Worm (Caenorhabditis elegans) whole organism, L2 larva: ENCODE results near the gene cnnm-1.
"Not testable (repeated sequence)": the region's sequence is repeated elsewhere in the genome, so short reads cannot be mapped to it uniquely, and the experiment has no call there.

ENCODE experiments used
- C34F6.9 ChIP-seq: fragments of 150-350 bp; optimal IDR thresholded peaks from 2 replicates; lab custom pipeline; 2014; ENCODE audit warnings: missing biosample characterization, missing genetic modification characterization
- F13H6.1 ChIP-seq: sonication (generic microtip); optimal IDR thresholded peaks from 2 replicates; lab custom pipeline; 2016; ENCODE audit warnings: missing genetic modification characterization, missing compliant biosample characterization
- R02D3.7 ChIP-seq: fragments of 150-350 bp; optimal IDR thresholded peaks from 2 replicates; lab custom pipeline; 2014; ENCODE audit warnings: missing biosample characterization, missing genetic modification characterization
- Y55F3AM.14 ChIP-seq: fragments of 200-800 bp; sonication (Bioruptor generic); optimal IDR thresholded peaks from 2 replicates; lab custom pipeline; 2018; ENCODE audit warnings: mild to moderate bottlenecking, missing genetic modification characterization, missing compliant biosample characterization
- ZK546.5 ChIP-seq: sonication (generic microtip); optimal IDR thresholded peaks from 2 replicates; lab custom pipeline; 2017; ENCODE audit warnings: missing biosample characterization, missing genetic modification characterization
- alr-1 ChIP-seq: fragments of 150-350 bp; optimal IDR thresholded peaks from 2 replicates; lab custom pipeline; 2014; ENCODE audit warnings: missing biosample characterization, missing genetic modification characterization
- aly-2 ChIP-seq: fragments of 150-350 bp; optimal IDR thresholded peaks from 2 replicates; lab custom pipeline; 2014; ENCODE audit warnings: missing biosample characterization, missing genetic modification characterization
- ama-1 ChIP-seq: fragments of 150-350 bp; optimal IDR thresholded peaks from 2 replicates; lab custom pipeline; 2018; ENCODE audit warnings: inconsistent platforms
- ceh-16 ChIP-seq: fragments of 150-350 bp; optimal IDR thresholded peaks from 2 replicates; lab custom pipeline; 2014; ENCODE audit warnings: missing biosample characterization, missing genetic modification characterization
- ceh-82 ChIP-seq: fragments of 150-350 bp; optimal IDR thresholded peaks from 2 replicates; lab custom pipeline; 2014; ENCODE audit warnings: missing biosample characterization, missing genetic modification characterization
- crh-2 ChIP-seq: sonication (generic microtip); optimal IDR thresholded peaks from 2 replicates; lab custom pipeline; 2017; ENCODE audit warnings: missing biosample characterization, missing genetic modification characterization
- elt-1 ChIP-seq: fragments of 150-350 bp; optimal IDR thresholded peaks from 2 replicates; lab custom pipeline; 2014; ENCODE audit warnings: missing biosample characterization, missing genetic modification characterization
- elt-3 ChIP-seq: sonication (generic microtip); optimal IDR thresholded peaks from 2 replicates; lab custom pipeline; 2017; ENCODE audit warnings: missing biosample characterization, missing genetic modification characterization
- fos-1 ChIP-seq: fragments of 150-350 bp; optimal IDR thresholded peaks from 2 replicates; lab custom pipeline; 2014; ENCODE audit warnings: missing biosample characterization, missing genetic modification characterization
- gmeb-1 ChIP-seq: fragments of 150-350 bp; optimal IDR thresholded peaks from 2 replicates; lab custom pipeline; 2014; ENCODE audit warnings: missing biosample characterization, missing genetic modification characterization
- lin-11 ChIP-seq: fragments of 150-350 bp; sonication (generic microtip); optimal IDR thresholded peaks from 2 replicates; lab custom pipeline; 2014; ENCODE audit warnings: missing biosample characterization, missing genetic modification characterization, inconsistent platforms, mixed read lengths
- lin-13 ChIP-seq: fragments of 150-350 bp; optimal IDR thresholded peaks from 2 replicates; lab custom pipeline; 2014; ENCODE audit warnings: missing biosample characterization, missing genetic modification reagents, missing genetic modification characterization
- lin-39 ChIP-seq: fragments of 150-350 bp; optimal IDR thresholded peaks from 2 replicates; lab custom pipeline; 2014; ENCODE audit warnings: missing biosample characterization, missing genetic modification reagents, missing genetic modification characterization
- lsy-2 ChIP-seq, 2 experiments: fragments of 150-350 bp in 1 of 2; sonication (generic microtip) in 1 of 2; optimal IDR thresholded peaks; 2 replicates each; lab custom pipeline; 2014 to 2017; ENCODE audit warnings: missing biosample characterization in 2 of 2, missing genetic modification characterization in 2 of 2
- mdl-1 ChIP-seq, 2 experiments: fragments of 150-350 bp in 1 of 2; sonication (generic microtip) in 1 of 2; optimal IDR thresholded peaks; 2 replicates each; lab custom pipeline; 2017; ENCODE audit warnings: missing biosample characterization in 2 of 2, missing genetic modification characterization in 2 of 2
- nhr-10 ChIP-seq: sonication (generic microtip); optimal IDR thresholded peaks from 2 replicates; lab custom pipeline; 2017; ENCODE audit warnings: missing biosample characterization, missing genetic modification characterization
- nhr-11 ChIP-seq: fragments of 150-350 bp; optimal IDR thresholded peaks from 2 replicates; lab custom pipeline; 2014; ENCODE audit warnings: missing biosample characterization, missing genetic modification characterization
- nhr-129 ChIP-seq: fragments of 150-350 bp; optimal IDR thresholded peaks from 2 replicates; lab custom pipeline; 2014; ENCODE audit warnings: missing biosample characterization, missing genetic modification characterization
- nhr-6 ChIP-seq: fragments of 150-350 bp; optimal IDR thresholded peaks from 2 replicates; lab custom pipeline; 2014; ENCODE audit warnings: missing biosample characterization, missing genetic modification characterization
- nhr-77 ChIP-seq: fragments of 150-350 bp; optimal IDR thresholded peaks from 2 replicates; lab custom pipeline; 2014; ENCODE audit warnings: missing biosample characterization, missing genetic modification characterization
- peb-1 ChIP-seq: fragments of 150-350 bp; optimal IDR thresholded peaks from 2 replicates; lab custom pipeline; 2014; ENCODE audit warnings: missing biosample characterization, missing genetic modification characterization
- sem-4 ChIP-seq: fragments of 150-350 bp; optimal IDR thresholded peaks from 2 replicates; lab custom pipeline; 2014; ENCODE audit warnings: missing biosample characterization, missing genetic modification reagents, missing genetic modification characterization
- skn-1 ChIP-seq: sonication (generic microtip); optimal IDR thresholded peaks from 2 replicates; lab custom pipeline; 2017; ENCODE audit warnings: missing biosample characterization, missing genetic modification characterization
- sma-3 ChIP-seq: sonication (generic microtip); optimal IDR thresholded peaks from 2 replicates; lab custom pipeline; 2016; ENCODE audit warnings: missing genetic modification reagents, missing genetic modification characterization, missing compliant biosample characterization
- sma-9 ChIP-seq, 2 experiments: fragments of 150-350 bp in 1 of 2; sonication (generic microtip) in 1 of 2; optimal IDR thresholded peaks; 2 replicates each; lab custom pipeline; 2014 to 2016; ENCODE audit warnings: missing genetic modification characterization in 2 of 2, mild to moderate bottlenecking in 1 of 2, missing biosample characterization in 1 of 2, missing compliant biosample characterization in 1 of 2, missing genetic modification reagents in 1 of 2, moderate library complexity in 1 of 2
- snpc-4 ChIP-seq: fragments of 150-350 bp; optimal IDR thresholded peaks from 2 replicates; lab custom pipeline; 2014; ENCODE audit warnings: missing biosample characterization, missing genetic modification characterization
- unc-39 ChIP-seq: fragments of 150-350 bp; optimal IDR thresholded peaks from 2 replicates; lab custom pipeline; 2014; ENCODE audit warnings: missing biosample characterization, missing genetic modification characterization
- unc-62 ChIP-seq: fragments of 150-350 bp; optimal IDR thresholded peaks from 2 replicates; lab custom pipeline; 2014; ENCODE audit warnings: missing biosample characterization, missing genetic modification reagents, missing genetic modification characterization
- ztf-11 ChIP-seq: sonication (generic microtip); optimal IDR thresholded peaks from 2 replicates; lab custom pipeline; 2017; ENCODE audit warnings: missing biosample characterization, missing genetic modification characterization
- ztf-4 ChIP-seq: fragments of 150-350 bp; optimal IDR thresholded peaks from 2 replicates; lab custom pipeline; 2014; ENCODE audit warnings: missing biosample characterization, missing genetic modification characterization

Gene cnnm-1

ce11 chrIV:17174087-17174486, 32.6 kb downstream of the cnnm-1 start (continued):
- TF ChIP-seq nhr-10 (tag; lab: Kevin White, UChicago) (no peak), nhr-11 (tag; lab: Kevin White, UChicago) (no peak), sma-9 (GFP tag; optimal IDR thresholded peaks at IDR 0.05; lab: Kevin White, UChicago) (peak; percentile 80), sma-9 (tag; optimal IDR thresholded peaks at IDR 0.05; lab: Kevin White, UChicago) (no peak)

ce11 chrIV:17171732-17172131, 34.9 kb downstream of the cnnm-1 start:
- TF ChIP-seq gmeb-1 (tag; lab: Kevin White, UChicago) = no peak
- TF ChIP-seq sem-4 (tag; lab: Kevin White, UChicago) = no peak
- no peak for TF ChIP-seq peb-1 (tag; lab: Kevin White, UChicago)
- TF ChIP-seq F13H6.1 (tag; lab: Kevin White, UChicago) = peak; percentile 50
- TF ChIP-seq fos-1 (tag; lab: Kevin White, UChicago) = peak; percentile 99
- TF ChIP-seq elt-1 (tag; lab: Kevin White, UChicago) = no peak
- TF ChIP-seq nhr-6 (tag; lab: Kevin White, UChicago) = no peak
- TF ChIP-seq sma-3 (GFP tag; lab: Kevin White, UChicago) = peak; percentile 21
- no peak for TF ChIP-seq skn-1 (tag; lab: Kevin White, UChicago)
- TF ChIP-seq snpc-4 (tag; lab: Kevin White, UChicago) = no peak
- TF ChIP-seq C34F6.9 (tag; lab: Kevin White, UChicago) = no peak
- TF ChIP-seq lsy-2 (tag; optimal IDR thresholded peaks at IDR 0.05; lab: Kevin White, UChicago) = no peak
- no peak for TF ChIP-seq ztf-11 (tag; lab: Kevin White, UChicago)
- no peak for TF ChIP-seq alr-1
- TF ChIP-seq elt-3 = no peak
- TF ChIP-seq R02D3.7 (tag; lab: Kevin White, UChicago) = no peak
- TF ChIP-seq nhr-129 (tag; lab: Kevin White, UChicago) = no peak
- TF ChIP-seq lin-39 = no peak
- TF ChIP-seq crh-2 (tag; lab: Kevin White, UChicago) = peak; percentile 80
- TF ChIP-seq mdl-1 (tag; optimal IDR thresholded peaks at IDR 0.05; lab: Kevin White, UChicago) = no peak
- no peak for TF ChIP-seq ceh-16 (tag; lab: Kevin White, UChicago)
- peak; percentile 85 for TF ChIP-seq sma-9 (GFP tag; optimal IDR thresholded peaks at IDR 0.05; lab: Kevin White, UChicago)
- no peak for TF ChIP-seq sma-9 (tag; optimal IDR thresholded peaks at IDR 0.05; lab: Kevin White, UChicago)
- no peak for TF ChIP-seq ZK546.5 (tag; lab: Kevin White, UChicago)

- TF ChIP-seq aly-2 (tag; lab: Kevin White, UChicago) (no peak), ztf-4 (tag; lab: Kevin White, UChicago) (no peak), nhr-77 (no peak), ama-1 (lab: Kevin White, UChicago) (no peak), elt-3 (no peak), skn-1 (tag; lab: Kevin White, UChicago) (no peak), lsy-2 (tag; optimal IDR thresholded peaks at IDR 0.05; lab: Kevin White, UChicago) (no peak), sem-4 (tag; lab: Kevin White, UChicago) (no peak), lin-11 (no peak), elt-1 (tag; lab: Kevin White, UChicago) (no peak), ceh-82 (tag; lab: Kevin White, UChicago) (no peak), lin-13 (GFP tag; lab: Kevin White, UChicago) (no peak), unc-62 (GFP tag; lab: Kevin White, UChicago) (no peak), Y55F3AM.14 (no peak), unc-39 (tag; lab: Kevin White, UChicago) (no peak), R02D3.7 (tag; lab: Kevin White, UChicago) (no peak), C34F6.9 (tag; lab: Kevin White, UChicago) (no peak), peb-1 (tag; lab: Kevin White, UChicago) (no peak)
Measured at ce11 chrIV:17166974-17167373, 39.7 kb downstream of the cnnm-1 start, which contains the start of gene skr-12. TSS of gene skr-12 (plus strand) at chrIV:17167274.

ce11 chrIV:17165734-17166133, 40.9 kb downstream of the cnnm-1 start, which contains the start of gene skr-8:
TSS of gene skr-8 (minus strand) at chrIV:17165834.
- not testable (repeated sequence) for TF ChIP-seq aly-2, fos-1, unc-39 (tag; lab: Kevin White, UChicago)
